Fruit fly (Drosophila melanogaster): Measurements from ENCODE around the gene Nmt.

Nmt gene

dm6 chr3L:8155324-8155723 lies 22.9 kb downstream of the Nmt start:
- TF ChIP-seq fd96Ca (GFP tag; IDR thresholded peaks at IDR 0.05) (no peak), CG10348 (GFP tag; IDR thresholded peaks at IDR 0.05) (no peak)

DNA sequence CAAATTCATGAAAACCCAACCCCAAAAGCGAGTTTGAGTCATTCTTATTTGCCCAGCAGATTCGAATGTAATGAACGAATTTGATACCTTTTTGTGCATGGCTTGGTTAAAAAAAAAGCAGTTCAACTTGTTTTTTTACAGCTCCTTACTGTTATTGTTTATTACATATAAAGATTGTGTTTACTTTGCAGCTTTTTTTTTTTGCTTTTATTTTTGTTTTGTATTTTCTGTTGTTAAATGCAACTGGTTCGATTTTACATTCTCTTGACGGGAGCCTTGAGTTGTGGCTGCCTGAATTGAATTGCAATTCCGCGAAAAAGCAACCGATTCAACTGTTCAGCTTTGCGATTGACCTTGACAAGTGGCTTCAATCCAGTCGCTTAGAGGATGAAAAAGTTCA lies 23.7 kb downstream of the Nmt start:
- TF ChIP-seq CG8301 (tag; optimal IDR thresholded peaks at IDR 0.05) (no peak), CG17806 (tag; optimal IDR thresholded peaks at IDR 0.05) (no peak), Ets98B (GFP tag; IDR thresholded peaks at IDR 0.05) (no peak), CG10348 (GFP tag; IDR thresholded peaks at IDR 0.05) (no peak), CG14655 (GFP tag; optimal IDR thresholded peaks at IDR 0.05) (no peak), CG4496 (GFP tag; IDR thresholded peaks at IDR 0.05) (0 out of 3 replicates have a peak, but pooled peaks have one; percentile 28), CG13204 (GFP tag; optimal IDR thresholded peaks at IDR 0.05) (peak; percentile 19), gl (tag; optimal IDR thresholded peaks at IDR 0.05) (no peak), CG9948 (tag; optimal IDR thresholded peaks at IDR 0.05) (no peak), Pif1A (GFP tag; optimal IDR thresholded peaks at IDR 0.05) (no peak), CG12605 (GFP tag; IDR thresholded peaks at IDR 0.05) (no peak), CG15710 (tag; optimal IDR thresholded peaks at IDR 0.05) (no peak), rn (GFP tag; IDR thresholded peaks at IDR 0.05) (no peak), Pif1B (GFP tag; optimal IDR thresholded peaks at IDR 0.05) (no peak), Snoo (tag; optimal IDR thresholded peaks at IDR 0.05) (no peak)

DNA sequence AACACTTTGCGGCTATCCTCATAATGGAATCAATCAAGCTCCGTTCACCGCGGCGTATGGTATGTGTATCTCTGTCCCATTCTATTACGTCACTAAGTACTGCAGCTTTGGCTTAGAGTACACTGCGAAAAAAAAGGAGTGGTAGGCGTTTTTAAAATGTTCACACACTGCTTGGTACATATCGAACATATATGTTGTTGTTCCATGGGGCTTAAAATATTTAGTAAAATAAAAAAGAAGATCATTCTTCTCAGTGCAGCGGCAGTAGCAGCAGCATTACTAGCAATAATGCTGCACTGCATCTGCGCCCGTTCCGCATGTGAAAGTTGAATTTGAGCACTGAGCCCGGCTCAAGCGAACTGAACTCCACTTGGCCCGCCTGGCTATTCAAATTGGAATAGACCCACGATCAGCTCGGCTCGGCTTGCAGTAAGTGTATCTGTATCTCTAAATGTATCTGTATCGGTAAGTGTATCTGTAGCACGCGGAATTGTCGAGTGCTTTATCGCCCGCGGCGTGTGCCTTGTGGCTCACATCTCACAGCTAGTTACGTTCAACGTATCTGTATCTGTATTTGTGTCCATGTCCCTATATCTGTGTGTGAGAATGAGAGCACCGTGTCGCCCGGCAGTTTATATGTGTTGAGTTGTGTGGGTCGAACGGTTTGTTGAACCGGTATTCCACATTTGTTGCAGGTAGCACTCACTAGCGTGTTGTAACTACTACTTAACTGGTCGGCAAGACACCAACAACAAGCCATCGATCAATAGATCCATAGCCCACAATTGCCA lies 24.8 kb downstream of the Nmt start:
- TF ChIP-seq CG9948 (tag; optimal IDR thresholded peaks at IDR 0.05) (peak; percentile 66), CG4496 (GFP tag; IDR thresholded peaks at IDR 0.05) (peak; percentile 95), CG8301 (tag; optimal IDR thresholded peaks at IDR 0.05) (peak; percentile 91), CG12605 (GFP tag; IDR thresholded peaks at IDR 0.05) (peak; percentile 89), Snoo (tag; optimal IDR thresholded peaks at IDR 0.05) (peak; percentile 23), CG34367 (tag; optimal IDR thresholded peaks at IDR 0.05) (peak; percentile 58), CG32121 (GFP tag; IDR thresholded peaks at IDR 0.05) (peak; percentile 96), Pif1A (GFP tag; optimal IDR thresholded peaks at IDR 0.05) (peak; percentile 72), Ets98B (GFP tag; IDR thresholded peaks at IDR 0.05) (peak; percentile 97), D1 (tag; optimal IDR thresholded peaks at IDR 0.05) (no peak), CG17806 (tag; optimal IDR thresholded peaks at IDR 0.05) (peak; percentile 67), CG10348 (GFP tag; IDR thresholded peaks at IDR 0.05) (peak; percentile 85), gl (tag; optimal IDR thresholded peaks at IDR 0.05) (no peak), rn (GFP tag; IDR thresholded peaks at IDR 0.05) (peak; percentile 89), CG15710 (tag; optimal IDR thresholded peaks at IDR 0.05) (peak; percentile 49), CG14655 (GFP tag; optimal IDR thresholded peaks at IDR 0.05) (peak; percentile 93), Pif1B (GFP tag; optimal IDR thresholded peaks at IDR 0.05) (peak; percentile 59), fd96Ca (GFP tag; IDR thresholded peaks at IDR 0.05) (peak; percentile 96), CG13204 (GFP tag; optimal IDR thresholded peaks at IDR 0.05) (no peak), CG8159 (tag; optimal IDR thresholded peaks at IDR 0.05) (peak; percentile 69), EcR (GFP tag; optimal IDR thresholded peaks at IDR 0.05) (peak; percentile 87)

DNA sequence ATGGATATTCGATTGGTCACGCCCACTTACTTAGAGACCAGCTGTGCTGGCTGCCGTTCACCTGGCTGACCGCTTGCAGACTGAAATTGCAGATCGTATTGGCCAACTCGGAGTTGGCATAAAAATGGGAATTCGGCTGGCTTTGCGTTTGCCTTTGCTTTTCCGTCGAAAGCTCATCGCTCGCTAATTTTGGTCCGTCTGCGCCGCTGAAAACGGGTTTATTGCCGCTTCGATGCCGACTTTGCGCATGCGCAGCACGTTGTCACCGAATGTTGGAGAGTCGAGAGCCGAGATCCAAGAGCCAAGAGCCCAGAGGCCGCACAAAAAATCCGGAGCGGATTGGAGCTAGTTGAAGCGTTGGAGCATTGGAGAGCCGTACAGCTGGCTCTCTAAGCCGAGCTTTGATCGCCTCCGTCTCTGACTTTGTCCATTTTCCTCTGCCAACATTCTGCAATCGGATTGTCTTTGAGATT lies 26.5 kb downstream of the Nmt start, which contains the start of gene CG13676:
Gene CG13676, minus strand, starts transcription at position 87 of the 473 bp plus-strand sequence.
- TF ChIP-seq EcR (GFP tag; optimal IDR thresholded peaks at IDR 0.05), result peak; percentile 64
- no peak for TF ChIP-seq Pif1B (GFP tag; optimal IDR thresholded peaks at IDR 0.05)
- TF ChIP-seq CG14655 (GFP tag; optimal IDR thresholded peaks at IDR 0.05), result no peak
- TF ChIP-seq rn (GFP tag; IDR thresholded peaks at IDR 0.05), result no peak
- TF ChIP-seq Ets98B (GFP tag; IDR thresholded peaks at IDR 0.05), result no peak; the same call in 1 of the 2 replicates
- TF ChIP-seq CG13204 (GFP tag; optimal IDR thresholded peaks at IDR 0.05), result peak; percentile 30
- TF ChIP-seq gl (tag; optimal IDR thresholded peaks at IDR 0.05), result no peak
- TF ChIP-seq CG9948 (tag; optimal IDR thresholded peaks at IDR 0.05), result no peak
- TF ChIP-seq CG32121 (GFP tag; IDR thresholded peaks at IDR 0.05), result no peak
- TF ChIP-seq CG12605 (GFP tag; IDR thresholded peaks at IDR 0.05), result no peak
- TF ChIP-seq CG15710 (tag; optimal IDR thresholded peaks at IDR 0.05), result no peak
- TF ChIP-seq CG8159 (tag; optimal IDR thresholded peaks at IDR 0.05), result no peak

DNA sequence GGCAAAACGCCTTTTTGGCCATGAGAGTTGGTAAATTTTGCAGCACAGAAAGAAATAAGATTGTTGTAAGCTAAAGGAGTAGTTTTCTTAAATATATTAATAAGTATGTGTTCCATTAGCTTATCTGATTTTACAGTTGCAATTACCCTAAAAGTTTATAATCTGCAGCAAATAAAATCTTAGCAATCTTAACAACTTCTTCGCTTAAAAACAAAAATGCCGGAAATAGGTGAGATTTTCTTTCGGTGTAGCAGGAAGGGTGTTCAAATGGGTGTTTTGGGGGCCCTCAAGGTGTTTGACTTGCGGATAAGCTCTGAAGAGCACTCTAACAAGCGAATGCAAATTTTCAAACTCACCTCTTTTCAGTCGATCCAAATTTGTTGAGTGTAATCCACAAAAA lies 27.4 kb downstream of the Nmt start:
- no peak for TF ChIP-seq fd96Ca (GFP tag; IDR thresholded peaks at IDR 0.05)
- TF ChIP-seq CG12605 (GFP tag; IDR thresholded peaks at IDR 0.05), result no peak
- TF ChIP-seq Snoo (tag; optimal IDR thresholded peaks at IDR 0.05), result no peak
- no peak for TF ChIP-seq CG8159 (tag; optimal IDR thresholded peaks at IDR 0.05)
- TF ChIP-seq gl (tag; optimal IDR thresholded peaks at IDR 0.05), result no peak
- peak; percentile 19 for TF ChIP-seq CG8301 (tag; optimal IDR thresholded peaks at IDR 0.05)

- TF ChIP-seq CG17806 (tag; optimal IDR thresholded peaks at IDR 0.05) (no peak), CG32121 (GFP tag; IDR thresholded peaks at IDR 0.05) (no peak), CG14655 (GFP tag; optimal IDR thresholded peaks at IDR 0.05) (no peak), CG10348 (GFP tag; IDR thresholded peaks at IDR 0.05) (no peak), CG8159 (tag; optimal IDR thresholded peaks at IDR 0.05) (no peak), fd96Ca (GFP tag; IDR thresholded peaks at IDR 0.05) (no peak), Snoo (tag; optimal IDR thresholded peaks at IDR 0.05) (no peak), gl (tag; optimal IDR thresholded peaks at IDR 0.05) (no peak), CG8301 (tag; optimal IDR thresholded peaks at IDR 0.05) (no peak), CG4496 (GFP tag; IDR thresholded peaks at IDR 0.05) (no peak), rn (GFP tag; IDR thresholded peaks at IDR 0.05) (no peak), CG13204 (GFP tag; optimal IDR thresholded peaks at IDR 0.05) (no peak)
These were observed 27.9 kb downstream of the Nmt start for dm6 chr3L:8150284-8150683.

Measured in whole organism, pupa.